Fruit fly (Drosophila melanogaster): ENCODE data around the gene Btk.

Gene Btk

dm6 chr2L:8277561-8278201, 23.2 kb downstream of the Btk start (continued):
- TF ChIP-seq CG12744 (GFP tag; optimal IDR thresholded peaks at IDR 0.05) (peak; percentile 93), CG15696 (tag; optimal IDR thresholded peaks at IDR 0.05) (peak; percentile 98), Xrp1 (GFP tag; IDR thresholded peaks at IDR 0.05) (peak; percentile 100), hbn (GFP tag; IDR thresholded peaks at IDR 0.05; ENCODE audit: partially characterized antibody) (no peak), hb (GFP tag; IDR thresholded peaks at IDR 0.05; ENCODE audit: partially characterized antibody) (no peak), CG15011 (GFP tag; optimal IDR thresholded peaks at IDR 0.05) (peak; percentile 94), insv (GFP tag; optimal IDR thresholded peaks at IDR 0.05) (peak; percentile 11 to 62), ind (GFP tag; optimal IDR thresholded peaks at IDR 0.05) (peak; percentile 94), CG7963 (GFP tag; IDR thresholded peaks at IDR 0.05; ENCODE audit: partially characterized antibody) (no peak), tio (GFP tag; optimal IDR thresholded peaks at IDR 0.05) (peak; percentile 96), CG13775 (GFP tag; optimal IDR thresholded peaks at IDR 0.05) (peak; percentile 97), Lpt (GFP tag; optimal IDR thresholded peaks at IDR 0.05) (no peak), CG14860 (GFP tag; IDR thresholded peaks at IDR 0.05; ENCODE audit: partially characterized antibody) (no peak), tup (GFP tag; optimal IDR thresholded peaks at IDR 0.05) (peak; percentile 97), CG10959 (GFP tag; IDR thresholded peaks at IDR 0.05) (peak; percentile 99), CG9876 (GFP tag; optimal IDR thresholded peaks at IDR 0.05) (peak; percentile 58), Ets65A (GFP tag) (peak; percentile 98), mld (GFP tag; IDR thresholded peaks at IDR 0.05; ENCODE audit: partially characterized antibody) (no peak), Oli (tag; optimal IDR thresholded peaks at IDR 0.05) (peak; percentile 98), CG3847 (GFP tag; IDR thresholded peaks at IDR 0.05) (peak; percentile 97), abd-A (tag; optimal IDR thresholded peaks at IDR 0.05) (peak; percentile 69), Ets97D (GFP tag; optimal IDR thresholded peaks at IDR 0.05) (peak; percentile 83), vvl (GFP tag; IDR thresholded peaks at IDR 0.05) (peak; percentile 100), mam (GFP tag; optimal IDR thresholded peaks at IDR 0.05) (peak; percentile 87), zf30C (GFP tag; optimal IDR thresholded peaks at IDR 0.05) (peak; percentile 98), bigmax (GFP tag; optimal IDR thresholded peaks at IDR 0.05) (peak; percentile 61), gcm (GFP tag; optimal IDR thresholded peaks at IDR 0.05) (peak; percentile 99), Mrtf (GFP tag; IDR thresholded peaks at IDR 0.05) (peak; percentile 96), HLH54F (GFP tag; optimal IDR thresholded peaks at IDR 0.05) (peak; percentile 80), sqz (GFP tag; optimal IDR thresholded peaks at IDR 0.05) (peak; percentile 98), CG4424 (GFP tag; optimal IDR thresholded peaks at IDR 0.05) (peak; percentile 99), tna (GFP tag; IDR thresholded peaks at IDR 0.05; ENCODE audit: partially characterized antibody) (no peak; the same call in 1 of the 2 replicates), CG3163 (GFP tag; optimal IDR thresholded peaks at IDR 0.05) (peak; percentile 91), Hr39 (optimal IDR thresholded peaks at IDR 0.05) (no peak), trem (tag; optimal IDR thresholded peaks at IDR 0.05) (peak; percentile 94), CrebB (tag; optimal IDR thresholded peaks at IDR 0.05) (peak; percentile 96), CG10147 (GFP tag; optimal IDR thresholded peaks at IDR 0.05) (peak; percentile 96), Lhr (GFP tag; optimal IDR thresholded peaks at IDR 0.05) (peak; percentile 94), CG17385 (GFP tag; optimal IDR thresholded peaks at IDR 0.05) (peak; percentile 96), CG9727 (GFP tag; optimal IDR thresholded peaks at IDR 0.05) (peak; percentile 99), CG8924 (tag; optimal IDR thresholded peaks at IDR 0.05) (peak; percentile 96), Mad (GFP tag; optimal IDR thresholded peaks at IDR 0.05) (peak; percentile 96), stwl (tag; optimal IDR thresholded peaks at IDR 0.05) (peak; percentile 90), ap (GFP tag; IDR thresholded peaks at IDR 0.05) (peak; percentile 99), CG13287 (GFP tag; IDR thresholded peaks at IDR 0.05; ENCODE audit: partially characterized antibody) (no peak), ranshi (GFP tag; IDR thresholded peaks at IDR 0.05) (peak; percentile 98), jing (GFP tag; optimal IDR thresholded peaks at IDR 0.05) (peak; percentile 77), CG11560 (tag; IDR thresholded peaks at IDR 0.05) (peak; percentile 89), CG34422 (GFP tag; IDR thresholded peaks at IDR 0.05) (peak; percentile 99), CG30020 (tag; optimal IDR thresholded peaks at IDR 0.05) (peak; percentile 67)

Data from whole organism, embryonic.